Worm (Caenorhabditis elegans): ENCODE measurements around the gene F13B12.1.
A peak's percentile ranks its signal among the peaks of the same experiment; 100 is the strongest.

The F13B12.1 gene

ce11 chrIV:10466398-10466797 is 42.0 kb upstream of the F13B12.1 start:
- TF ChIP-seq dmd-4 (tag; optimal IDR thresholded peaks at IDR 0.05) (no peak), mdl-1 (tag; optimal IDR thresholded peaks at IDR 0.05) (no peak), fos-1 (tag; optimal IDR thresholded peaks at IDR 0.05) (peak; percentile 91), skn-1 (tag; optimal IDR thresholded peaks at IDR 0.05) (no peak), ceh-82 (tag; optimal IDR thresholded peaks at IDR 0.05) (no peak), lin-13 (GFP tag; optimal IDR thresholded peaks at IDR 0.05) (no peak), nhr-21 (tag; optimal IDR thresholded peaks at IDR 0.05) (no peak), sma-9 (GFP tag; optimal IDR thresholded peaks at IDR 0.05) (peak; percentile 59), sma-9 (tag; optimal IDR thresholded peaks at IDR 0.05) (no peak), sem-4 (tag; optimal IDR thresholded peaks at IDR 0.05) (no peak), ztf-4 (tag; optimal IDR thresholded peaks at IDR 0.05) (no peak), R02D3.7 (tag; optimal IDR thresholded peaks at IDR 0.05) (no peak), unc-39 (tag; optimal IDR thresholded peaks at IDR 0.05) (no peak), sma-3 (GFP tag; optimal IDR thresholded peaks at IDR 0.05) (no peak), nhr-129 (tag; optimal IDR thresholded peaks at IDR 0.05) (no peak), nhr-77 (tag; optimal IDR thresholded peaks at IDR 0.05) (no peak), egl-27 (tag; optimal IDR thresholded peaks at IDR 0.05) (no peak), snpc-4 (tag; optimal IDR thresholded peaks at IDR 0.05) (no peak)

- TF ChIP-seq ztf-4 (tag; optimal IDR thresholded peaks at IDR 0.05), result no peak
- no peak for TF ChIP-seq dmd-4 (tag; optimal IDR thresholded peaks at IDR 0.05)
- no peak for TF ChIP-seq mbf-1 (tag; optimal IDR thresholded peaks at IDR 0.05)
- TF ChIP-seq lin-13 (GFP tag; optimal IDR thresholded peaks at IDR 0.05), result no peak
- no peak for TF ChIP-seq elt-3 (tag; optimal IDR thresholded peaks at IDR 0.05)
Measured at ce11 chrIV:10465764-10466163, 41.3 kb upstream of the F13B12.1 start.

ce11 chrIV:10463987-10464638 is 39.7 kb upstream of the F13B12.1 start, which contains the start of gene ugt-43:
TSS of gene ugt-43 (plus strand) at chrIV:10464588.
- TF ChIP-seq ZK546.5 (tag; optimal IDR thresholded peaks at IDR 0.05) (no peak), nhr-23 (tag; optimal IDR thresholded peaks at IDR 0.05) (no peak), ama-1 (optimal IDR thresholded peaks at IDR 0.05) (no peak), ztf-4 (tag; optimal IDR thresholded peaks at IDR 0.05) (no peak), sma-3 (GFP tag; optimal IDR thresholded peaks at IDR 0.05) (no peak), nhr-11 (tag; optimal IDR thresholded peaks at IDR 0.05) (no peak), nhr-77 (tag; optimal IDR thresholded peaks at IDR 0.05) (no peak), nhr-21 (tag; optimal IDR thresholded peaks at IDR 0.05) (no peak), nhr-6 (tag; optimal IDR thresholded peaks at IDR 0.05) (no peak), nhr-10 (tag; optimal IDR thresholded peaks at IDR 0.05) (no peak), mdl-1 (tag; optimal IDR thresholded peaks at IDR 0.05) (no peak)

ce11 chrIV:10463127-10463526 is 38.7 kb upstream of the F13B12.1 start:
- TF ChIP-seq nhr-25 (tag; optimal IDR thresholded peaks at IDR 0.05), result no peak
- TF ChIP-seq R02D3.7 (tag; optimal IDR thresholded peaks at IDR 0.05), result no peak
- no peak for TF ChIP-seq Y55F3AM.14 (GFP tag; optimal IDR thresholded peaks at IDR 0.05)
- no peak for TF ChIP-seq lsy-2 (tag; optimal IDR thresholded peaks at IDR 0.05)
- TF ChIP-seq gmeb-1 (tag; optimal IDR thresholded peaks at IDR 0.05), result peak; percentile 62
- no peak for TF ChIP-seq ZK546.5 (tag; optimal IDR thresholded peaks at IDR 0.05)
- no peak for TF ChIP-seq nhr-23 (tag; optimal IDR thresholded peaks at IDR 0.05)
- TF ChIP-seq unc-39 (tag; optimal IDR thresholded peaks at IDR 0.05), result no peak
- TF ChIP-seq sma-3 (GFP tag; optimal IDR thresholded peaks at IDR 0.05), result peak; percentile 17
- TF ChIP-seq nhr-21 (tag; optimal IDR thresholded peaks at IDR 0.05), result no peak
- TF ChIP-seq lin-11 (tag; optimal IDR thresholded peaks at IDR 0.05), result no peak
- TF ChIP-seq ama-1 (optimal IDR thresholded peaks at IDR 0.05), result no peak
- no peak for TF ChIP-seq ceh-82 (tag; optimal IDR thresholded peaks at IDR 0.05)
- peak; percentile 98 for TF ChIP-seq fos-1 (tag; optimal IDR thresholded peaks at IDR 0.05)
- no peak for TF ChIP-seq F13H6.1 (tag; optimal IDR thresholded peaks at IDR 0.05)
- peak; percentile 33 for TF ChIP-seq crh-2 (tag; optimal IDR thresholded peaks at IDR 0.05)
- no peak for TF ChIP-seq skn-1 (tag; optimal IDR thresholded peaks at IDR 0.05)
- TF ChIP-seq sma-9 (GFP tag; optimal IDR thresholded peaks at IDR 0.05), result peak; percentile 79
- TF ChIP-seq sma-9 (tag; optimal IDR thresholded peaks at IDR 0.05), result no peak

ce11 chrIV:10462608-10463007 is 38.2 kb upstream of the F13B12.1 start:
- TF ChIP-seq egl-27 (tag; optimal IDR thresholded peaks at IDR 0.05), result no peak
- TF ChIP-seq ama-1 (optimal IDR thresholded peaks at IDR 0.05), result no peak
- no peak for TF ChIP-seq nhr-23 (tag; optimal IDR thresholded peaks at IDR 0.05)
- TF ChIP-seq skn-1 (tag; optimal IDR thresholded peaks at IDR 0.05), result no peak
- TF ChIP-seq crh-2 (tag; optimal IDR thresholded peaks at IDR 0.05), result no peak
- no peak for TF ChIP-seq nhr-6 (tag; optimal IDR thresholded peaks at IDR 0.05)
- TF ChIP-seq dmd-4 (tag; optimal IDR thresholded peaks at IDR 0.05), result no peak
- no peak for TF ChIP-seq peb-1 (tag; optimal IDR thresholded peaks at IDR 0.05)
- TF ChIP-seq nhr-21 (tag; optimal IDR thresholded peaks at IDR 0.05), result no peak
- no peak for TF ChIP-seq ZK546.5 (tag; optimal IDR thresholded peaks at IDR 0.05)
- no peak for TF ChIP-seq snpc-4 (tag; optimal IDR thresholded peaks at IDR 0.05)
- TF ChIP-seq lin-13 (GFP tag; optimal IDR thresholded peaks at IDR 0.05), result no peak
- TF ChIP-seq lsy-2 (tag; optimal IDR thresholded peaks at IDR 0.05), result no peak
- TF ChIP-seq nhr-237 (tag; optimal IDR thresholded peaks at IDR 0.05), result no peak
- no peak for TF ChIP-seq R02D3.7 (tag; optimal IDR thresholded peaks at IDR 0.05)
